Comparison of ENCODE assay signal across 1 fruit fly cellular context in the genomic region with DNA sequence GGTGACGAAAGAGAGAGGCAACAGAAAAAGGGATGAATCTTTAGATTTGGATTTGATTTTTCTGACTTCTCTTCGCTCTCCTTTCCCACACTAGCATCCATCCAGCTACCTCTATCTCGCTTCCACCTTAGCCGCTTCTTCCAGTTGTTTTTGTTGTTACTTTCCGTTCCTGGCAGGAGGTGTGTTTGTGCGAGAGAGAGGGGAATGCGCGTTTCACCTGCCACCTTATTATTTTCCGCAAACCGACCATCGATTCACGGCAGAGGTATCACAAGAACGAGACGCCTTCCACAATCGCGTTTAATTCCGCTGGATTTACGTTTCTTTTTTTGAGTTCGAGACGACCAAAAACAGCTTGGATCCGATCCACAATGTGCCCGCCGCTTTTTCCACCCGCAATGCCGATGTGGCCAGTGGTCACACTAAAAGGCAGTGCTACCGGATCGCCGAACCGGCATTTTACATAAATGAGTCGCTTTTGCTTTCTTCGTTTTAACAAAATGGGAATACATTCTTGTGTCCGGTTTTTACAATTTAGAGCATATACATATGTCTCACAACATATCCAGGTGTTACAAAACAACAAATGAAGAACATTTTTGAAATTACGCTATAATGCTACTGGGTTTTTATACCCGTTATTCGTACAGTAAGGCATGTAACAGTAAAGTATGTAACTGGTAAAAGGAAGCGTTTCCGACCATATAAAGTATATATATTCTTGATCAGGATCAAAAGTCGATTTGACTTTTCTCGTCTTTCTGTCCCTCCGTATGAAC.
TF ChIP-seq lines count a peak whose summit lies in the region.

TSS of gene alpha-Man-Ia (minus strand) at position 392 of the 779 bp plus-strand sequence.

TF ChIP-seq in whole organism, embryonic, 481 proteins besides CTCF, POLR2A, EP300 and RAD21 (continued from another document and continues in another):
- TF ChIP-seq Spps (tag; optimal IDR thresholded peaks at IDR 0.05; lab: Kevin White, UChicago), result no peak
- TF ChIP-seq CG12219 (GFP tag; optimal IDR thresholded peaks at IDR 0.05; lab: Kevin White, UChicago), result no peak
- no peak for TF ChIP-seq Dip2 (GFP tag; IDR thresholded peaks at IDR 0.05; lab: Robert Waterston, UW)
- TF ChIP-seq CG10321 (GFP tag; IDR thresholded peaks at IDR 0.05; lab: Robert Waterston, UW), result no peak
- TF ChIP-seq CG4820 (GFP tag; optimal IDR thresholded peaks at IDR 0.05; lab: Kevin White, UChicago), result peak; percentile 28
- TF ChIP-seq YL-1 (GFP tag; optimal IDR thresholded peaks at IDR 0.05; lab: Kevin White, UChicago), result no peak
- TF ChIP-seq Antp (GFP tag; optimal IDR thresholded peaks at IDR 0.05; lab: Kevin White, UChicago), result peak; percentile 49
- TF ChIP-seq CG12659 (GFP tag; optimal IDR thresholded peaks at IDR 0.05; lab: Kevin White, UChicago), result peak; percentile 55
- peak; percentile 89 for TF ChIP-seq CG3995 (GFP tag; optimal IDR thresholded peaks at IDR 0.05; lab: Kevin White, UChicago)
- peak; percentile 37 for TF ChIP-seq Lhr (GFP tag; optimal IDR thresholded peaks at IDR 0.05; lab: Kevin White, UChicago)
- TF ChIP-seq Opbp (GFP tag; IDR thresholded peaks at IDR 0.05; lab: Robert Waterston, UW; ENCODE audit: partially characterized antibody), result peak; percentile 57; the same call in 2 of the 3 replicates
- TF ChIP-seq dmrt99B (tag; optimal IDR thresholded peaks at IDR 0.05; lab: Kevin White, UChicago), result no peak
- no peak for TF ChIP-seq D19A (tag; optimal IDR thresholded peaks at IDR 0.05; lab: Kevin White, UChicago)
- peak; percentile 66 for TF ChIP-seq BEAF-32 (GFP tag; optimal IDR thresholded peaks at IDR 0.05; lab: Kevin White, UChicago)
- TF ChIP-seq shn (GFP tag; optimal IDR thresholded peaks at IDR 0.05; lab: Kevin White, UChicago), result no peak
- no peak for TF ChIP-seq CG7963 (GFP tag; IDR thresholded peaks at IDR 0.05; lab: Robert Waterston, UW; ENCODE audit: partially characterized antibody)
- peak; percentile 76 for TF ChIP-seq CG1832 (GFP tag; optimal IDR thresholded peaks at IDR 0.05; lab: Kevin White, UChicago)
- TF ChIP-seq toy (GFP tag; IDR thresholded peaks at IDR 0.05; lab: Robert Waterston, UW), result no peak
- peak; percentile 33 for TF ChIP-seq lilli (GFP tag; optimal IDR thresholded peaks at IDR 0.05; lab: Kevin White, UChicago)
- peak in 1 of 2 experiments; percentile 61 for TF ChIP-seq tll (GFP tag; optimal IDR thresholded peaks at IDR 0.05; lab: Kevin White, UChicago)
- no peak for TF ChIP-seq wek (GFP tag; optimal IDR thresholded peaks at IDR 0.05; lab: Kevin White, UChicago)
- TF ChIP-seq onecut (GFP tag; IDR thresholded peaks at IDR 0.05; lab: Robert Waterston, UW), result no peak; the same call in 1 of the 2 replicates
- no peak for TF ChIP-seq Lim3 (GFP tag; IDR thresholded peaks at IDR 0.05; lab: Robert Waterston, UW)
- no peak for TF ChIP-seq CG2889 (GFP tag; IDR thresholded peaks at IDR 0.05; lab: Robert Waterston, UW)
- TF ChIP-seq CG7556 (GFP tag; optimal IDR thresholded peaks at IDR 0.05; lab: Kevin White, UChicago), result peak; percentile 4
- TF ChIP-seq ERR (GFP tag; optimal IDR thresholded peaks at IDR 0.05; lab: Kevin White, UChicago), result no peak
- no peak for TF ChIP-seq pan (optimal IDR thresholded peaks at IDR 0.05; lab: Kevin White, UChicago)
- no peak for TF ChIP-seq pan (GFP tag; optimal IDR thresholded peaks at IDR 0.05 in 1 of 2, IDR thresholded peaks at IDR 0.05 in 1 of 2)
- TF ChIP-seq CG10267 (tag; optimal IDR thresholded peaks at IDR 0.05; lab: Kevin White, UChicago), result peak; percentile 9
- no peak for TF ChIP-seq Chrac-16 (GFP tag; optimal IDR thresholded peaks at IDR 0.05; lab: Kevin White, UChicago)
- TF ChIP-seq otp (GFP tag; IDR thresholded peaks at IDR 0.05; lab: Robert Waterston, UW), result no peak
- TF ChIP-seq ATbp (GFP tag; optimal IDR thresholded peaks at IDR 0.05; lab: Kevin White, UChicago), result no peak
- peak; percentile 36 for TF ChIP-seq pnt (GFP tag; optimal IDR thresholded peaks at IDR 0.05; lab: Kevin White, UChicago)
- TF ChIP-seq CG16863 (GFP tag; optimal IDR thresholded peaks at IDR 0.05; lab: Kevin White, UChicago), result no peak
- TF ChIP-seq ash1 (GFP tag; optimal IDR thresholded peaks at IDR 0.05; lab: Kevin White, UChicago), result no peak
- TF ChIP-seq CG12104 (GFP tag; optimal IDR thresholded peaks at IDR 0.05; lab: Kevin White, UChicago), result peak; percentile 1
- TF ChIP-seq bowl (GFP tag; IDR thresholded peaks at IDR 0.05; lab: Robert Waterston, UW), result no peak
- no peak for TF ChIP-seq klu (GFP tag; IDR thresholded peaks at IDR 0.05; lab: Robert Waterston, UW)
- no peak for TF ChIP-seq CG31388 (GFP tag; optimal IDR thresholded peaks at IDR 0.05; lab: Kevin White, UChicago)
- TF ChIP-seq CG17829 (tag; optimal IDR thresholded peaks at IDR 0.05; lab: Kevin White, UChicago), result peak; percentile 11
- no peak for TF ChIP-seq Usf (GFP tag; optimal IDR thresholded peaks at IDR 0.05; lab: Kevin White, UChicago)
- TF ChIP-seq Eip74EF (GFP tag; optimal IDR thresholded peaks at IDR 0.05; lab: Kevin White, UChicago), result no peak
- TF ChIP-seq fru (optimal IDR thresholded peaks at IDR 0.05; lab: Kevin White, UChicago), result no peak
- TF ChIP-seq CG10979 (tag; optimal IDR thresholded peaks at IDR 0.05; lab: Kevin White, UChicago), result no peak
- TF ChIP-seq CG43689 (GFP tag; IDR thresholded peaks at IDR 0.05; lab: Robert Waterston, UW), result no peak
- TF ChIP-seq Dip3 (GFP tag; optimal IDR thresholded peaks at IDR 0.05; lab: Kevin White, UChicago), result no peak
- TF ChIP-seq Hmr (GFP tag; optimal IDR thresholded peaks at IDR 0.05; lab: Kevin White, UChicago), result peak; percentile 37
- TF ChIP-seq ase (GFP tag; IDR thresholded peaks at IDR 0.05; lab: Robert Waterston, UW), result no peak
- TF ChIP-seq Dek (tag; optimal IDR thresholded peaks at IDR 0.05; lab: Kevin White, UChicago), result peak; percentile 18
- TF ChIP-seq CG42726 (GFP tag; IDR thresholded peaks at IDR 0.05; lab: Robert Waterston, UW; ENCODE audit: partially characterized antibody), result 0 out of 2 replicates have a peak, but pooled peaks have one; percentile 8
- TF ChIP-seq NFAT (GFP tag; IDR thresholded peaks at IDR 0.05; lab: Robert Waterston, UW), result no peak
- TF ChIP-seq ci (GFP tag; IDR thresholded peaks at IDR 0.05; lab: Robert Waterston, UW), result no peak
- no peak for TF ChIP-seq sr (GFP tag; IDR thresholded peaks at IDR 0.05; lab: Robert Waterston, UW)
- no peak for TF ChIP-seq en (GFP tag; optimal IDR thresholded peaks at IDR 0.05; lab: Kevin White, UChicago)
- peak; percentile 74 for TF ChIP-seq pzg (GFP tag; optimal IDR thresholded peaks at IDR 0.05; lab: Kevin White, UChicago)
- TF ChIP-seq CG5180 (GFP tag; optimal IDR thresholded peaks at IDR 0.05; lab: Kevin White, UChicago), result no peak
- TF ChIP-seq B-H2 (GFP tag; optimal IDR thresholded peaks at IDR 0.05; lab: Kevin White, UChicago), result peak; percentile 26
- 0 out of 2 replicates have a peak, but pooled peaks have one; percentile 9 for TF ChIP-seq Xrp1 (GFP tag; IDR thresholded peaks at IDR 0.05; lab: Robert Waterston, UW)
- peak; percentile 16 for TF ChIP-seq hkb (optimal IDR thresholded peaks at IDR 0.05; lab: Kevin White, UChicago)
- no peak for TF ChIP-seq hkb (GFP tag; IDR thresholded peaks at IDR 0.05; lab: Robert Waterston, UW)
- TF ChIP-seq tin (GFP tag; optimal IDR thresholded peaks at IDR 0.05; lab: Kevin White, UChicago), result peak; percentile 11
- TF ChIP-seq Hr3 (GFP tag; optimal IDR thresholded peaks at IDR 0.05; lab: Kevin White, UChicago), result no peak
- no peak for TF ChIP-seq CG3838 (GFP tag; optimal IDR thresholded peaks at IDR 0.05; lab: Kevin White, UChicago)
- no peak for TF ChIP-seq CG5245 (GFP tag; optimal IDR thresholded peaks at IDR 0.05; lab: Kevin White, UChicago)
- TF ChIP-seq Side (GFP tag; optimal IDR thresholded peaks at IDR 0.05; lab: Kevin White, UChicago), result no peak
- no peak for TF ChIP-seq Fer3 (tag; optimal IDR thresholded peaks at IDR 0.05; lab: Kevin White, UChicago)
- TF ChIP-seq Hsf (GFP tag; optimal IDR thresholded peaks at IDR 0.05; lab: Kevin White, UChicago), result no peak
- peak; percentile 56; the same call in 1 of the 3 replicates for TF ChIP-seq Dbx (GFP tag; IDR thresholded peaks at IDR 0.05; lab: Robert Waterston, UW)
- TF ChIP-seq CG10431 (GFP tag; optimal IDR thresholded peaks at IDR 0.05; lab: Kevin White, UChicago), result no peak
- TF ChIP-seq prd (optimal IDR thresholded peaks at IDR 0.05; lab: Kevin White, UChicago), result no peak
- TF ChIP-seq prd (GFP tag; IDR thresholded peaks at IDR 0.05; lab: Robert Waterston, UW), result no peak
- TF ChIP-seq CG9609 (GFP tag; optimal IDR thresholded peaks at IDR 0.05; lab: Kevin White, UChicago), result peak; percentile 9
- no peak for TF ChIP-seq CG15011 (GFP tag; optimal IDR thresholded peaks at IDR 0.05; lab: Kevin White, UChicago)
- TF ChIP-seq Med (GFP tag; lab: Kevin White, UChicago), result peak; percentile 75
- TF ChIP-seq CG32532 (GFP tag; IDR thresholded peaks at IDR 0.05; lab: Robert Waterston, UW), result peak; percentile 26; the same call in 1 of the 2 replicates
- peak; percentile 44 for TF ChIP-seq stwl (tag; optimal IDR thresholded peaks at IDR 0.05; lab: Kevin White, UChicago)
- TF ChIP-seq CG9727 (GFP tag; optimal IDR thresholded peaks at IDR 0.05; lab: Kevin White, UChicago), result no peak
- no peak for TF ChIP-seq CG7745 (tag; optimal IDR thresholded peaks at IDR 0.05; lab: Kevin White, UChicago)
- no peak for TF ChIP-seq run (tag; optimal IDR thresholded peaks at IDR 0.05; lab: Kevin White, UChicago)
- no peak for TF ChIP-seq fd3F (GFP tag; optimal IDR thresholded peaks at IDR 0.05; lab: Kevin White, UChicago)
- TF ChIP-seq CoRest (tag; optimal IDR thresholded peaks at IDR 0.05; lab: Kevin White, UChicago), result peak; percentile 43
- TF ChIP-seq gce (GFP tag; IDR thresholded peaks at IDR 0.05; lab: Robert Waterston, UW), result no peak
- no peak for TF ChIP-seq zen (tag; optimal IDR thresholded peaks at IDR 0.05; lab: Kevin White, UChicago)
- TF ChIP-seq sc (optimal IDR thresholded peaks at IDR 0.05; lab: Kevin White, UChicago), result no peak
- no peak for TF ChIP-seq sc (GFP tag; optimal IDR thresholded peaks at IDR 0.05; lab: Kevin White, UChicago)
- TF ChIP-seq vfl (GFP tag; optimal IDR thresholded peaks at IDR 0.05; lab: Kevin White, UChicago), result no peak
- no peak for TF ChIP-seq CG6813 (GFP tag; optimal IDR thresholded peaks at IDR 0.05; lab: Kevin White, UChicago)
- no peak for TF ChIP-seq pfk (GFP tag; optimal IDR thresholded peaks at IDR 0.05; lab: Kevin White, UChicago)
- TF ChIP-seq repo (GFP tag; optimal IDR thresholded peaks at IDR 0.05; lab: Kevin White, UChicago), result no peak
- peak; percentile 49 for TF ChIP-seq phol (tag; optimal IDR thresholded peaks at IDR 0.05; lab: Kevin White, UChicago)
- TF ChIP-seq Abd-B (GFP tag; optimal IDR thresholded peaks at IDR 0.05; lab: Kevin White, UChicago), result no peak
- TF ChIP-seq CG9876 (GFP tag; optimal IDR thresholded peaks at IDR 0.05; lab: Kevin White, UChicago), result no peak
- TF ChIP-seq CG3847 (GFP tag; IDR thresholded peaks at IDR 0.05; lab: Robert Waterston, UW), result peak; percentile 65
- no peak for TF ChIP-seq B-H1 (GFP tag; IDR thresholded peaks at IDR 0.05; lab: Robert Waterston, UW)
- TF ChIP-seq CG30431 (GFP tag; optimal IDR thresholded peaks at IDR 0.05; lab: Kevin White, UChicago), result no peak
- TF ChIP-seq CG2116 (GFP tag; optimal IDR thresholded peaks at IDR 0.05; lab: Kevin White, UChicago), result peak; percentile 78
- TF ChIP-seq CG10462 (GFP tag; optimal IDR thresholded peaks at IDR 0.05; lab: Kevin White, UChicago), result no peak
- no peak for TF ChIP-seq Dad (GFP tag; optimal IDR thresholded peaks at IDR 0.05; lab: Kevin White, UChicago)
- peak; percentile 46 for TF ChIP-seq CG30403 (GFP tag; optimal IDR thresholded peaks at IDR 0.05; lab: Kevin White, UChicago)
- no peak for TF ChIP-seq eve (GFP tag; optimal IDR thresholded peaks at IDR 0.05; lab: Kevin White, UChicago)
- TF ChIP-seq Dref (GFP tag; IDR thresholded peaks at IDR 0.05; lab: Robert Waterston, UW), result peak; percentile 56
- TF ChIP-seq CG31441 (GFP tag; IDR thresholded peaks at IDR 0.05; lab: Robert Waterston, UW), result no peak
- TF ChIP-seq Fer1 (GFP tag; optimal IDR thresholded peaks at IDR 0.05; lab: Kevin White, UChicago), result no peak
- TF ChIP-seq CG16813 (GFP tag; IDR thresholded peaks at IDR 0.05; lab: Robert Waterston, UW; ENCODE audit: partially characterized antibody), result no peak
- TF ChIP-seq Tbp (GFP tag; optimal IDR thresholded peaks at IDR 0.05; lab: Kevin White, UChicago), result no peak
- TF ChIP-seq HmgZ (tag; optimal IDR thresholded peaks at IDR 0.05; lab: Kevin White, UChicago), result no peak
- no peak for TF ChIP-seq CG10959 (GFP tag; IDR thresholded peaks at IDR 0.05; lab: Robert Waterston, UW)
- TF ChIP-seq H15 (GFP tag; IDR thresholded peaks at IDR 0.05; lab: Robert Waterston, UW), result no peak
- peak; percentile 40 for TF ChIP-seq CG15514 (GFP tag; optimal IDR thresholded peaks at IDR 0.05; lab: Kevin White, UChicago)
- no peak for TF ChIP-seq Deaf1 (tag; optimal IDR thresholded peaks at IDR 0.05; lab: Kevin White, UChicago)
- TF ChIP-seq Dp (GFP tag; optimal IDR thresholded peaks at IDR 0.05; lab: Kevin White, UChicago), result no peak
- no peak for TF ChIP-seq dimm (GFP tag; IDR thresholded peaks at IDR 0.05; lab: Robert Waterston, UW)
- no peak for TF ChIP-seq lmd (GFP tag; IDR thresholded peaks at IDR 0.05; lab: Robert Waterston, UW)
- no peak for TF ChIP-seq CG11696 (GFP tag; IDR thresholded peaks at IDR 0.05; lab: Robert Waterston, UW)
- 0 out of 2 replicates have a peak, but pooled peaks have one; percentile 42 for TF ChIP-seq chm (GFP tag; IDR thresholded peaks at IDR 0.05; lab: Robert Waterston, UW)
- TF ChIP-seq CkIIα-i1 (GFP tag; IDR thresholded peaks at IDR 0.05; lab: Robert Waterston, UW), result no peak
- TF ChIP-seq schlank (tag; optimal IDR thresholded peaks at IDR 0.05; lab: Kevin White, UChicago), result no peak
- TF ChIP-seq CG3407 (GFP tag; optimal IDR thresholded peaks at IDR 0.05; lab: Kevin White, UChicago), result no peak
- peak; percentile 43 for TF ChIP-seq dm (GFP tag; optimal IDR thresholded peaks at IDR 0.05; lab: Kevin White, UChicago)
- TF ChIP-seq CG1603 (tag; optimal IDR thresholded peaks at IDR 0.05; lab: Kevin White, UChicago), result peak; percentile 50
- no peak for TF ChIP-seq CrebB (tag; optimal IDR thresholded peaks at IDR 0.05; lab: Kevin White, UChicago)
- TF ChIP-seq CG1792 (GFP tag; optimal IDR thresholded peaks at IDR 0.05; lab: Kevin White, UChicago), result no peak
- no peak for TF ChIP-seq CG15073 (GFP tag; optimal IDR thresholded peaks at IDR 0.05; lab: Kevin White, UChicago)
- no peak for TF ChIP-seq tap (tag; optimal IDR thresholded peaks at IDR 0.05; lab: Kevin White, UChicago)
- TF ChIP-seq Sry-β (GFP tag; optimal IDR thresholded peaks at IDR 0.05; lab: Kevin White, UChicago), result no peak
- TF ChIP-seq Hmx (GFP tag; optimal IDR thresholded peaks at IDR 0.05; lab: Kevin White, UChicago), result no peak
- no peak for TF ChIP-seq CG14441 (GFP tag; IDR thresholded peaks at IDR 0.05; lab: Robert Waterston, UW)
